Worm (Caenorhabditis elegans) whole organism, mixed stage, embryonic: ENCODE results near the gene vit-2.

Experiments used
- M03D4.4 ChIP-seq: sonication (generic microtip); optimal IDR thresholded peaks from 2 replicates; lab custom pipeline; 2017; ENCODE audit warnings: mild to moderate bottlenecking, missing genetic modification characterization, missing compliant biosample characterization
- bed-3 ChIP-seq: fragments of 200-800 bp; sonication (Bioruptor generic); optimal IDR thresholded peaks from 3 replicates; lab custom pipeline; 2018; ENCODE audit warnings: mild to moderate bottlenecking, missing genetic modification characterization, moderate library complexity, missing compliant biosample characterization
- blmp-1 ChIP-seq: fragments of 150-350 bp; optimal IDR thresholded peaks from 2 replicates; lab custom pipeline; 2014; ENCODE audit warnings: missing biosample characterization, missing genetic modification characterization
- ceh-39 ChIP-seq: fragments of 150-350 bp; optimal IDR thresholded peaks from 2 replicates; lab custom pipeline; 2014; ENCODE audit warnings: missing biosample characterization, missing genetic modification characterization
- ceh-43 ChIP-seq: fragments of 200-800 bp; sonication (Bioruptor generic); optimal IDR thresholded peaks from 2 replicates; lab custom pipeline; 2018; ENCODE audit warnings: mild to moderate bottlenecking, missing genetic modification characterization, moderate library complexity, missing compliant biosample characterization
- ceh-83 ChIP-seq: fragments of 200-800 bp; sonication (Bioruptor generic); optimal IDR thresholded peaks from 2 replicates; lab custom pipeline; 2018; ENCODE audit warnings: mild to moderate bottlenecking, missing genetic modification characterization, missing compliant biosample characterization
- ces-1 ChIP-seq: fragments of 150-350 bp; optimal IDR thresholded peaks from 2 replicates; lab custom pipeline; 2014; ENCODE audit warnings: missing biosample characterization, missing genetic modification reagents, missing genetic modification characterization
- cnd-1 ChIP-seq: fragments of 200-800 bp; sonication (Bioruptor generic); optimal IDR thresholded peaks from 2 replicates; lab custom pipeline; 2018; ENCODE audit warnings: mild to moderate bottlenecking, missing genetic modification characterization, missing compliant biosample characterization
- drap-1 ChIP-seq: fragments of 200-800 bp; sonication (Bioruptor generic); optimal IDR thresholded peaks from 3 replicates; lab custom pipeline; 2018; ENCODE audit warnings: mild to moderate bottlenecking, missing genetic modification characterization, missing compliant biosample characterization
- elt-1 ChIP-seq: sonication (generic microtip); optimal IDR thresholded peaks from 2 replicates; lab custom pipeline; 2017; ENCODE audit warnings: missing genetic modification characterization, mild to moderate bottlenecking, missing compliant biosample characterization, antibody characterized with exemption, moderate library complexity, borderline replicate concordance; ENCODE audit not compliant: insufficient read depth
- elt-3 ChIP-seq: fragments of 150-350 bp; optimal IDR thresholded peaks from 2 replicates; lab custom pipeline; 2014; ENCODE audit warnings: missing biosample characterization, missing genetic modification characterization
- flh-1 ChIP-seq: fragments of 200-800 bp; sonication (Bioruptor generic); optimal IDR thresholded peaks from 2 replicates; lab custom pipeline; 2018; ENCODE audit warnings: mild to moderate bottlenecking, missing genetic modification characterization, moderate library complexity, missing compliant biosample characterization
- ham-2 ChIP-seq: fragments of 200-800 bp; sonication (Bioruptor generic); optimal IDR thresholded peaks from 2 replicates; lab custom pipeline; 2018; ENCODE audit warnings: mild to moderate bottlenecking, missing genetic modification characterization, missing compliant biosample characterization
- hlh-1 ChIP-seq: fragments of 150-350 bp; optimal IDR thresholded peaks from 2 replicates; lab custom pipeline; 2014; ENCODE audit warnings: missing biosample characterization, missing genetic modification reagents, missing genetic modification characterization
- lin-13 ChIP-seq: fragments of 150-350 bp; optimal IDR thresholded peaks from 2 replicates; lab custom pipeline; 2014; ENCODE audit warnings: missing biosample characterization, missing genetic modification characterization
- lin-32 ChIP-seq: fragments of 200-800 bp; sonication (Bioruptor generic); optimal IDR thresholded peaks from 2 replicates; lab custom pipeline; 2018; ENCODE audit warnings: mild to moderate bottlenecking, missing genetic modification characterization, missing compliant biosample characterization
- lsy-2 ChIP-seq: fragments of 150-350 bp; optimal IDR thresholded peaks from 2 replicates; lab custom pipeline; 2014; ENCODE audit warnings: missing biosample characterization, missing genetic modification characterization
- mab-5 ChIP-seq: fragments of 150-350 bp; optimal IDR thresholded peaks from 2 replicates; lab custom pipeline; 2014; ENCODE audit warnings: missing biosample characterization, missing genetic modification characterization
- mep-1 ChIP-seq: fragments of 150-350 bp; optimal IDR thresholded peaks from 2 replicates; lab custom pipeline; 2017; ENCODE audit warnings: missing biosample characterization, missing genetic modification reagents, missing genetic modification characterization, inconsistent platforms
- mls-2 ChIP-seq: sonication (generic microtip); optimal IDR thresholded peaks from 2 replicates; lab custom pipeline; 2016; ENCODE audit warnings: mild to moderate bottlenecking, missing genetic modification characterization, moderate library complexity, missing compliant biosample characterization
- nhr-12 ChIP-seq: fragments of 150-350 bp; optimal IDR thresholded peaks from 2 replicates; lab custom pipeline; 2014; ENCODE audit warnings: missing biosample characterization, missing genetic modification characterization
- nhr-2 ChIP-seq: fragments of 150-350 bp; optimal IDR thresholded peaks from 2 replicates; lab custom pipeline; 2014; ENCODE audit warnings: missing biosample characterization, missing genetic modification characterization
- nhr-237 ChIP-seq: fragments of 150-350 bp; optimal IDR thresholded peaks from 2 replicates; lab custom pipeline; 2014; ENCODE audit warnings: missing biosample characterization, missing genetic modification characterization
- nhr-28 ChIP-seq: fragments of 150-350 bp; optimal IDR thresholded peaks from 2 replicates; lab custom pipeline; 2014; ENCODE audit warnings: missing biosample characterization, missing genetic modification characterization
- nhr-76 ChIP-seq: sonication (generic microtip); optimal IDR thresholded peaks from 2 replicates; lab custom pipeline; 2017; ENCODE audit warnings: missing biosample characterization, missing genetic modification characterization
- pha-4 ChIP-seq: fragments of 150-350 bp; optimal IDR thresholded peaks from 2 replicates; lab custom pipeline; 2018; ENCODE audit warnings: missing biosample characterization, missing genetic modification reagents, missing genetic modification characterization
- sem-2 ChIP-seq: fragments of 200-800 bp; sonication (Bioruptor generic); optimal IDR thresholded peaks from 2 replicates; lab custom pipeline; 2018; ENCODE audit warnings: mild to moderate bottlenecking, missing genetic modification characterization, missing compliant biosample characterization
- snpc-4 ChIP-seq: fragments of 150-350 bp; optimal IDR thresholded peaks from 2 replicates; lab custom pipeline; 2014; ENCODE audit warnings: missing biosample characterization, missing genetic modification characterization
- sptf-1 ChIP-seq: sonication (generic microtip); optimal IDR thresholded peaks from 2 replicates; lab custom pipeline; 2017; ENCODE audit warnings: mild to moderate bottlenecking, missing genetic modification characterization, moderate library complexity, missing compliant biosample characterization
- tbx-8 ChIP-seq: fragments of 200-800 bp; sonication (Bioruptor generic); optimal IDR thresholded peaks from 2 replicates; lab custom pipeline; 2018; ENCODE audit warnings: mild to moderate bottlenecking, missing genetic modification characterization, moderate library complexity, missing compliant biosample characterization
- unc-120 ChIP-seq: sonication (generic microtip); optimal IDR thresholded peaks from 2 replicates; lab custom pipeline; 2017; ENCODE audit warnings: missing genetic modification characterization, missing compliant biosample characterization; ENCODE audit not compliant: poor library complexity, severe bottlenecking
- unc-39 ChIP-seq: fragments of 150-350 bp; optimal IDR thresholded peaks from 2 replicates; lab custom pipeline; 2014; ENCODE audit warnings: missing biosample characterization, missing genetic modification characterization
- unc-62 ChIP-seq: fragments of 150-350 bp; optimal IDR thresholded peaks from 2 replicates; lab custom pipeline; 2014; ENCODE audit warnings: missing biosample characterization, missing genetic modification reagents, missing genetic modification characterization
- zip-8 ChIP-seq: fragments of 150-350 bp; optimal IDR thresholded peaks from 2 replicates; lab custom pipeline; 2014; ENCODE audit warnings: missing biosample characterization, missing genetic modification characterization
- ztf-11 ChIP-seq: fragments of 150-350 bp; optimal IDR thresholded peaks from 2 replicates; lab custom pipeline; 2014; ENCODE audit warnings: missing biosample characterization, missing genetic modification characterization

The vit-2 gene

ce11 chrX:5119686-5120085 lies 18.8 kb downstream of the vit-2 start:
- TF ChIP-seq zip-8 (tag; lab: Kevin White, UChicago) = no peak
- no peak for TF ChIP-seq blmp-1
- no peak for TF ChIP-seq ces-1 (GFP tag; lab: Kevin White, UChicago)
- no peak for TF ChIP-seq nhr-2 (tag; lab: Kevin White, UChicago)
- TF ChIP-seq mls-2 (tag; lab: Kevin White, UChicago) = no peak
- no peak for TF ChIP-seq pha-4 (tag; lab: Kevin White, UChicago)
- TF ChIP-seq hlh-1 = no peak
- TF ChIP-seq cnd-1 (tag; lab: Kevin White, UChicago) = no peak

DNA sequence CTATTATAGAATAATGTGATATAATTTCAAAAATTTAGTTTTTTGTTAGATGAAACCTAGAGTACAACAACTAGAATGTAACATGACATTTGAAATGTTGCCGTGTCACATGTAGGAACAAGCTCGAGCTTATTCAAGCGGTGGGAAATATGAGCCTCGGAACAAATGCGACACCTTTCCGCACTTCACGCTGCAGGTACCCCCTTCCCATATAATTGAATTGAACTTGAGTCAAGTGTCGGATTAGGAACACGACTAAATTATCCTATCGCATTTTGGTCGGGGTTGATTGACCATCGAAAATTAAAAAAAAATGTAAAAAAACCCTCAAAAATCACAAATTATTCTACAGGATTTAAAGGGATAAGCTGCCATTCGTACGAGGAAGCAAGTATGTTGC lies 19.4 kb downstream of the vit-2 start:
- TF ChIP-seq ham-2 (GFP tag; lab: Kevin White, UChicago) (no peak), ces-1 (GFP tag; lab: Kevin White, UChicago) (peak; percentile 43)

DNA sequence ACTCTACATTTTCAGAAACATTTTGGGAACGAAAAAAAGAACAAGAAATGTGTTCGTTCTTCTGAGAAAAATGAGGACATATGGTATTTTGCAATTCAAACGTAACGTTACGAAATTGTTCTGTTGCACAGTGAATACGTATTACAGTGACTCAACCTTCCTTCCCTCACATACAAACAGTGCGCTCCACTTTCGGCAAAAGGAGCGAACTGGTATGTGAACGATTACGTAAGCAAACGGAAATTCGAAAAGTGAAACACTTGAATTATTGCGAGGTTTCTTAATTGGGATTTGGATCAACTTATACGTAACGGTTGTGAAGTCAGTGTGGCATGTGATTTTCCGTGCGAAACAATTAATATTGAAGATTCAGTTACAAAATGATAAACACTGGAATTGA lies 20.0 kb downstream of the vit-2 start:
- no peak for TF ChIP-seq ceh-43 (GFP tag; lab: Kevin White, UChicago)
- no peak for TF ChIP-seq drap-1
- TF ChIP-seq M03D4.4 = no peak
- TF ChIP-seq mep-1 (tag; lab: Kevin White, UChicago) = no peak
- TF ChIP-seq nhr-28 (tag; lab: Kevin White, UChicago) = no peak
- TF ChIP-seq, all 35 proteins: peak for 0

- TF ChIP-seq ham-2 (GFP tag; lab: Kevin White, UChicago) = no peak
- no peak for TF ChIP-seq M03D4.4
- no peak for TF ChIP-seq sptf-1
- peak; percentile 32 for TF ChIP-seq ces-1 (GFP tag; lab: Kevin White, UChicago)
- TF ChIP-seq unc-39 = no peak
- no peak for TF ChIP-seq tbx-8 (GFP tag; lab: Kevin White, UChicago)
- TF ChIP-seq lin-13 (tag; lab: Kevin White, UChicago) = no peak
- peak; percentile 32 for TF ChIP-seq cnd-1 (tag; lab: Kevin White, UChicago)
- peak; percentile 25 for TF ChIP-seq lin-32 (GFP tag; lab: Kevin White, UChicago)
- TF ChIP-seq nhr-12 = no peak
- TF ChIP-seq nhr-76 = no peak
- TF ChIP-seq unc-120 (tag; lab: Kevin White, UChicago) = no peak
- no peak for TF ChIP-seq hlh-1
- TF ChIP-seq zip-8 (tag; lab: Kevin White, UChicago) = no peak
- no peak for TF ChIP-seq flh-1 (GFP tag; lab: Kevin White, UChicago)
- no peak for TF ChIP-seq nhr-237
- TF ChIP-seq blmp-1 = no peak
- TF ChIP-seq drap-1 = no peak
- TF ChIP-seq unc-62 (GFP tag; lab: Kevin White, UChicago) = no peak
- no peak for TF ChIP-seq sem-2 (GFP tag; lab: Kevin White, UChicago)
- no peak for TF ChIP-seq mab-5 (tag; lab: Kevin White, UChicago)
- peak; percentile 50 for TF ChIP-seq mls-2 (tag; lab: Kevin White, UChicago)
- TF ChIP-seq elt-3 (tag; lab: Kevin White, UChicago) = no peak
- TF ChIP-seq bed-3 (GFP tag; lab: Kevin White, UChicago) = no peak
- TF ChIP-seq nhr-28 (tag; lab: Kevin White, UChicago) = no peak
- TF ChIP-seq ceh-43 (GFP tag; lab: Kevin White, UChicago) = no peak
- no peak for TF ChIP-seq nhr-2 (tag; lab: Kevin White, UChicago)
- no peak for TF ChIP-seq lsy-2 (tag; lab: Kevin White, UChicago)
- TF ChIP-seq pha-4 (tag; lab: Kevin White, UChicago) = peak; percentile 10
- TF ChIP-seq ztf-11 (tag; lab: Kevin White, UChicago) = no peak
- no peak for TF ChIP-seq mep-1 (tag; lab: Kevin White, UChicago)
- no peak for TF ChIP-seq ceh-39 (tag; lab: Kevin White, UChicago)
- TF ChIP-seq snpc-4 = no peak
- TF ChIP-seq elt-1 (tag; lab: Kevin White, UChicago) = no peak
- no peak for TF ChIP-seq ceh-83 (GFP tag; lab: Kevin White, UChicago)
- TF ChIP-seq, all 35 proteins: peak for 5
These were observed 20.9 kb downstream of the vit-2 start for ce11 chrX:5121789-5122188.
